Fruit fly (Drosophila melanogaster): ENCODE results near the gene Marf.

Gene Marf

DNA sequence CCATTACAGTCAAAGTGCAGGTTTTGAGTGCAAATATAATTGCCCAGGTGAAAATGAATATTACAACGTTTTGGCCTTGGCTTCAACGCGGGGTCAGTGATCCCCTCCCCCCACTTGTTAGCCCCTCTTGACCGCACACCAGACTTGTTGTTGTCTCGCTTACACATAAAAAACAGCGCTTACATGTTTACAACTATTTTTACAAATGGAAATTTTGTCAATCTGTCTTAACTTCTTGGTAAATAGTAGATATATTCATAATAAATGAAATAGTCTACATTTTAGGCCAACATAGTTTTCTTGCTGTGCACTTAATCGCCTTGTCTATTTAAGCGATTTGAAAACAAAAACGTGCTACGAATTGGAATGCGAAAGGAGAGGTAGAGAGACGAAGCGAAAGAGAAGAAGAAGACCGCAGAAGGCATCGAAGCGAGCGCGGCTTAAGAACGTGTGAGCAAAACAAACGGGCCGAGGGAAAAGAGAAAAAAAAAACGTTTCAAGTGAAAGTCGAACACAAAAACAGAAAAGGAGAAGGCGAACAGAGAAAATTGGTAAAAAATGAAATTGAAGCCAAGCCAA, 25.7 kb upstream of the Marf start (continued):
- TF ChIP-seq Blimp-1 (GFP tag; optimal IDR thresholded peaks at IDR 0.05), result peak; percentile 88
- TF ChIP-seq pros (GFP tag; optimal IDR thresholded peaks at IDR 0.05), result no peak
- peak; percentile 78 for TF ChIP-seq CG17359 (tag; optimal IDR thresholded peaks at IDR 0.05)
- TF ChIP-seq Atf3 (GFP tag; optimal IDR thresholded peaks at IDR 0.05), result no peak
- no peak for TF ChIP-seq chinmo (GFP tag; IDR thresholded peaks at IDR 0.05; ENCODE audit: partially characterized antibody)
- no peak for TF ChIP-seq Atf-2 (GFP tag; optimal IDR thresholded peaks at IDR 0.05)
- peak; percentile 25 to 51 for TF ChIP-seq Pdp1 (GFP tag; optimal IDR thresholded peaks at IDR 0.05)
- TF ChIP-seq CG12071 (GFP tag; optimal IDR thresholded peaks at IDR 0.05), result peak; percentile 38
- TF ChIP-seq CG2712 (tag; optimal IDR thresholded peaks at IDR 0.05), result peak; percentile 66
- TF ChIP-seq CG6175 (GFP tag; IDR thresholded peaks at IDR 0.05), result peak; percentile 45; the same call in 1 of the 3 replicates
- TF ChIP-seq mld (GFP tag; IDR thresholded peaks at IDR 0.05; ENCODE audit: partially characterized antibody), result no peak
- TF ChIP-seq Atf6 (GFP tag; IDR thresholded peaks at IDR 0.05), result peak; percentile 59
- TF ChIP-seq MESR4 (GFP tag; optimal IDR thresholded peaks at IDR 0.05), result no peak
- no peak for TF ChIP-seq tna (GFP tag; IDR thresholded peaks at IDR 0.05; ENCODE audit: partially characterized antibody)
- peak; percentile 9 for TF ChIP-seq CG4707 (GFP tag; optimal IDR thresholded peaks at IDR 0.05)
- peak; percentile 52 for TF ChIP-seq CG12391 (tag; optimal IDR thresholded peaks at IDR 0.05)
- no peak for TF ChIP-seq CG10321 (GFP tag; IDR thresholded peaks at IDR 0.05)
- TF ChIP-seq kni (GFP tag; optimal IDR thresholded peaks at IDR 0.05), result no peak
- TF ChIP-seq CG4854 (GFP tag; optimal IDR thresholded peaks at IDR 0.05), result peak; percentile 18
- 0 out of 2 replicates have a peak, but pooled peaks have one; percentile 11 for TF ChIP-seq CG1024 (GFP tag; IDR thresholded peaks at IDR 0.05)
- peak; percentile 48; the same call in 1 of the 2 replicates for TF ChIP-seq CG14014 (GFP tag; IDR thresholded peaks at IDR 0.05)
- TF ChIP-seq so (GFP tag; IDR thresholded peaks at IDR 0.05), result peak; percentile 64; the same call in 1 of the 3 replicates
- TF ChIP-seq CG3726 (GFP tag; IDR thresholded peaks at IDR 0.05), result 0 out of 3 replicates have a peak, but pooled peaks have one; percentile 37
- peak; percentile 56 for TF ChIP-seq fd96Cb (tag; optimal IDR thresholded peaks at IDR 0.05)
- no peak for TF ChIP-seq eve (GFP tag; optimal IDR thresholded peaks at IDR 0.05)
- no peak for TF ChIP-seq fd102C (GFP tag; optimal IDR thresholded peaks at IDR 0.05)
- no peak for TF ChIP-seq CG16815 (GFP tag; optimal IDR thresholded peaks at IDR 0.05)
- peak; percentile 38 for TF ChIP-seq salm (tag; optimal IDR thresholded peaks at IDR 0.05)
- no peak for TF ChIP-seq slou (GFP tag; optimal IDR thresholded peaks at IDR 0.05)
- TF ChIP-seq tll (GFP tag; optimal IDR thresholded peaks at IDR 0.05), result no peak
- no peak for TF ChIP-seq eyg (GFP tag; optimal IDR thresholded peaks at IDR 0.05)
- TF ChIP-seq stc (GFP tag; IDR thresholded peaks at IDR 0.05), result peak; percentile 61
- TF ChIP-seq PHDP (tag; optimal IDR thresholded peaks at IDR 0.05), result peak; percentile 50
- TF ChIP-seq Rfx (GFP tag; IDR thresholded peaks at IDR 0.05), result peak; percentile 70
- peak; percentile 52 for TF ChIP-seq CG11504 (tag; optimal IDR thresholded peaks at IDR 0.05)
- peak; percentile 6 for TF ChIP-seq Bteb2 (GFP tag; optimal IDR thresholded peaks at IDR 0.05)
- TF ChIP-seq ab (GFP tag; optimal IDR thresholded peaks at IDR 0.05), result no peak
- peak; percentile 27 for TF ChIP-seq ewg (GFP tag; optimal IDR thresholded peaks at IDR 0.05)
- TF ChIP-seq lola (GFP tag; optimal IDR thresholded peaks at IDR 0.05), result peak in 1 of 3 experiments; percentile 10
- TF ChIP-seq Side (GFP tag; optimal IDR thresholded peaks at IDR 0.05), result no peak
- peak; percentile 12 for TF ChIP-seq CG18764 (GFP tag; optimal IDR thresholded peaks at IDR 0.05)
- TF ChIP-seq danr (GFP tag; IDR thresholded peaks at IDR 0.05), result no peak
- no peak for TF ChIP-seq jigr1 (GFP tag; IDR thresholded peaks at IDR 0.05)
- peak; percentile 5 for TF ChIP-seq CG11398 (GFP tag; optimal IDR thresholded peaks at IDR 0.05)
- no peak for TF ChIP-seq CG6854 (GFP tag; optimal IDR thresholded peaks at IDR 0.05)
- peak; percentile 29 for TF ChIP-seq CG18476 (GFP tag; optimal IDR thresholded peaks at IDR 0.05)
- TF ChIP-seq zen2 (GFP tag; IDR thresholded peaks at IDR 0.05; ENCODE audit: partially characterized antibody), result no peak
- no peak for TF ChIP-seq hb (GFP tag; IDR thresholded peaks at IDR 0.05; ENCODE audit: partially characterized antibody)
- no peak for TF ChIP-seq emc (GFP tag; optimal IDR thresholded peaks at IDR 0.05)

All from whole organism, embryonic.